Fruit fly (Drosophila melanogaster) whole organism, embryonic: ENCODE data around the gene CG31793.

Experiments
- Adf1 ChIP-seq: fragments of 200-800 bp; sonication (Bioruptor generic); IDR thresholded peaks from 2 replicates; pipeline ENCODE4 v1.3.6; 2022; ENCODE audit warnings: missing biosample characterization, missing genetic modification characterization
- B-H1 ChIP-seq: fragments of 200-800 bp; sonication (Bioruptor generic); IDR thresholded peaks from 3 replicates; pipeline ENCODE4 v1.3.6; 2022; ENCODE audit warnings: missing biosample characterization, missing genetic modification characterization
- BtbVII ChIP-seq: fragments of 200-800 bp; sonication (Bioruptor generic); optimal IDR thresholded peaks from 3 replicates; lab custom pipeline; 2017; ENCODE audit warnings: missing biosample characterization, mild to moderate bottlenecking, missing genetic modification characterization
- CG11247 ChIP-seq: fragments of 200-800 bp; sonication (Bioruptor generic); IDR thresholded peaks from 2 replicates; pipeline ENCODE4 v1.3.6; 2022; ENCODE audit warnings: missing biosample characterization, missing genetic modification characterization
- CG11695 ChIP-seq: fragments of 200-800 bp; sonication (Bioruptor generic); IDR thresholded peaks from 3 replicates; pipeline ENCODE4 v1.3.6; 2022; ENCODE audit warnings: missing biosample characterization, missing genetic modification characterization
- CG12236 ChIP-seq: fragments of 200-800 bp; sonication (Bioruptor generic); optimal IDR thresholded peaks from 2 replicates; lab custom pipeline; 2016; ENCODE audit warnings: missing biosample characterization, missing genetic modification characterization
- CG13296 ChIP-seq: fragments of 200-800 bp; sonication (Bioruptor generic); optimal IDR thresholded peaks from 3 replicates; lab custom pipeline; 2018; ENCODE audit warnings: missing biosample characterization, mild to moderate bottlenecking, missing genetic modification characterization
- CG13775 ChIP-seq: fragments of 200-800 bp; sonication (Bioruptor generic); optimal IDR thresholded peaks from 3 replicates; lab custom pipeline; 2017; ENCODE audit warnings: missing biosample characterization, mild to moderate bottlenecking, missing genetic modification characterization
- CG13894 ChIP-seq: fragments of 200-800 bp; sonication (Bioruptor generic); optimal IDR thresholded peaks from 3 replicates; lab custom pipeline; 2018; ENCODE audit warnings: missing biosample characterization, mild to moderate bottlenecking, missing genetic modification characterization, moderate library complexity
- CG15696 ChIP-seq: fragments of 200-800 bp; sonication (Bioruptor generic); optimal IDR thresholded peaks from 2 replicates; lab custom pipeline; 2019; ENCODE audit warnings: missing biosample characterization, mild to moderate bottlenecking, missing genetic modification characterization, moderate library complexity
- CG18262 ChIP-seq: fragments of 200-800 bp; optimal IDR thresholded peaks from 3 replicates; lab custom pipeline; 2019; ENCODE audit warnings: missing biosample characterization, mild to moderate bottlenecking, missing genetic modification characterization, moderate library complexity
- CG18476 ChIP-seq: fragments of 200-800 bp; sonication (Bioruptor generic); optimal IDR thresholded peaks from 2 replicates; lab custom pipeline; 2016; ENCODE audit warnings: missing biosample characterization, mild to moderate bottlenecking, missing genetic modification characterization
- CG3281 ChIP-seq: fragments of 200-800 bp; sonication (Bioruptor generic); optimal IDR thresholded peaks from 3 replicates; lab custom pipeline; 2017; ENCODE audit warnings: missing biosample characterization, mild to moderate bottlenecking, missing genetic modification characterization
- CG34376 ChIP-seq: fragments of 200-800 bp; sonication (Bioruptor generic); optimal IDR thresholded peaks from 2 replicates; lab custom pipeline; 2018; ENCODE audit warnings: missing biosample characterization, mild to moderate bottlenecking, missing genetic modification characterization
- CG4360 ChIP-seq: fragments of 200-800 bp; sonication (Bioruptor generic); IDR thresholded peaks from 2 replicates; pipeline ENCODE4 v1.3.6; 2022; ENCODE audit warnings: missing biosample characterization, missing genetic modification characterization
- CG6654 ChIP-seq: fragments of 200-800 bp; sonication (Bioruptor generic); optimal IDR thresholded peaks from 2 replicates; lab custom pipeline; 2017; ENCODE audit warnings: missing biosample characterization, mild to moderate bottlenecking, missing genetic modification characterization
- CG6689 ChIP-seq: fragments of 200-800 bp; sonication (Bioruptor generic); IDR thresholded peaks from 2 replicates; pipeline ENCODE4 v1.3.6; 2022; ENCODE audit warnings: missing biosample characterization, missing genetic modification characterization
- CG7987 ChIP-seq: fragments of 200-800 bp; sonication (Bioruptor generic); optimal IDR thresholded peaks from 2 replicates; lab custom pipeline; 2018; ENCODE audit warnings: missing biosample characterization, mild to moderate bottlenecking, missing genetic modification characterization, moderate library complexity
- CG8388 ChIP-seq: fragments of 200-800 bp; sonication (Bioruptor generic); optimal IDR thresholded peaks from 2 replicates; lab custom pipeline; 2019; ENCODE audit warnings: missing biosample characterization, mild to moderate bottlenecking, missing genetic modification characterization, moderate library complexity
- Doc3 ChIP-seq: fragments of 200-800 bp; sonication (Bioruptor generic); IDR thresholded peaks from 3 replicates; pipeline ENCODE4 v1.3.6; 2022; ENCODE audit warnings: missing biosample characterization, missing genetic modification characterization; ENCODE audit not compliant: partially characterized antibody
- Ets65A ChIP-seq: fragments of 200-800 bp; sonication (Bioruptor generic); peaks from one replicate; lab custom pipeline; 2016; ENCODE audit warnings: missing biosample characterization, missing genetic modification characterization
- Hmx ChIP-seq: fragments of 200-800 bp; sonication (Bioruptor generic); optimal IDR thresholded peaks from 2 replicates; lab custom pipeline; 2016; ENCODE audit warnings: missing biosample characterization, missing genetic modification characterization
- NfI ChIP-seq: fragments of 200-800 bp; sonication (Bioruptor generic); optimal IDR thresholded peaks from 3 replicates; lab custom pipeline; 2018; ENCODE audit warnings: missing biosample characterization, mild to moderate bottlenecking, missing genetic modification characterization, moderate library complexity
- Rfx ChIP-seq: fragments of 200-800 bp; sonication (Bioruptor generic); IDR thresholded peaks from 2 replicates; pipeline ENCODE4 v1.3.6; 2022; ENCODE audit warnings: missing biosample characterization, missing genetic modification characterization
- Vsx1 ChIP-seq: fragments of 200-800 bp; sonication (Bioruptor generic); optimal IDR thresholded peaks from 2 replicates; lab custom pipeline; 2017; ENCODE audit warnings: missing biosample characterization, mild to moderate bottlenecking, missing genetic modification characterization, missing genetic modification reagents
- abd-A ChIP-seq: fragments of 200-800 bp; sonication (Bioruptor generic); optimal IDR thresholded peaks from 3 replicates; lab custom pipeline; 2019; ENCODE audit warnings: missing biosample characterization, mild to moderate bottlenecking, missing genetic modification characterization, moderate library complexity
- aop ChIP-seq: fragments of 200-800 bp; sonication (Bioruptor generic); IDR thresholded peaks from 2 replicates; pipeline ENCODE4 v1.3.6; 2022; ENCODE audit warnings: missing biosample characterization, missing genetic modification characterization
- ci ChIP-seq: fragments of 200-800 bp; sonication (Bioruptor generic); IDR thresholded peaks from 3 replicates; pipeline ENCODE4 v1.3.6; 2022; ENCODE audit warnings: missing biosample characterization, missing genetic modification characterization
- croc ChIP-seq: fragments of 200-800 bp; sonication (Bioruptor generic); conservative IDR thresholded peaks from 3 replicates; pipeline ENCODE4 v1.3.6; 2022; ENCODE audit warnings: missing biosample characterization, missing genetic modification characterization
- crol ChIP-seq: fragments of 200-800 bp; sonication (Bioruptor generic); IDR thresholded peaks from 2 replicates; pipeline ENCODE4 v1.3.6; 2022; ENCODE audit warnings: missing biosample characterization, missing genetic modification characterization
- cwo ChIP-seq: fragments of 200-800 bp; sonication (Bioruptor generic); optimal IDR thresholded peaks from 3 replicates; lab custom pipeline; 2017; ENCODE audit warnings: missing biosample characterization, missing genetic modification characterization, mild to moderate bottlenecking, moderate library complexity, missing genetic modification reagents
- dpn ChIP-seq, 2 experiments: fragments of 200-800 bp; sonication (Bioruptor generic); optimal IDR thresholded peaks; 3 replicates each; lab custom pipeline; 2016; ENCODE audit warnings: missing biosample characterization in 2 of 2, missing genetic modification characterization in 2 of 2
- fu2 ChIP-seq: fragments of 200-800 bp; sonication (Bioruptor generic); optimal IDR thresholded peaks from 2 replicates; lab custom pipeline; 2016; ENCODE audit warnings: missing biosample characterization, missing genetic modification characterization
- gcm ChIP-seq: fragments of 200-800 bp; sonication (Bioruptor generic); optimal IDR thresholded peaks from 2 replicates; lab custom pipeline; 2019; ENCODE audit warnings: missing biosample characterization, mild to moderate bottlenecking, missing genetic modification characterization, moderate library complexity
- gcm2 ChIP-seq: fragments of 200-800 bp; sonication (Bioruptor generic); optimal IDR thresholded peaks from 2 replicates; lab custom pipeline; 2016; ENCODE audit warnings: missing biosample characterization, missing genetic modification characterization
- hb ChIP-seq: fragments of 200-800 bp; sonication (Bioruptor generic); IDR thresholded peaks from 3 replicates; pipeline ENCODE4 v1.3.6; 2022; ENCODE audit warnings: missing biosample characterization, missing genetic modification characterization; ENCODE audit not compliant: partially characterized antibody
- hkb ChIP-seq, 2 experiments: fragments of 200-800 bp in 1 of 2; fragments of >200 bp in 1 of 2; sonication (Bioruptor generic) in 1 of 2; IDR thresholded peaks in 1 of 2; optimal IDR thresholded peaks in 1 of 2; 2 replicates each; pipeline versions ENCODE4 v1.3.6 to Lab custom; 2017 to 2022; ENCODE audit warnings: missing biosample characterization in 1 of 2, missing genetic modification characterization in 1 of 2
- jumu ChIP-seq: fragments of 200-800 bp; sonication (Bioruptor generic); optimal IDR thresholded peaks from 3 replicates; lab custom pipeline; 2016; ENCODE audit warnings: missing biosample characterization, missing genetic modification characterization
- nerfin-1 ChIP-seq: fragments of 200-800 bp; sonication (Bioruptor generic); optimal IDR thresholded peaks from 3 replicates; lab custom pipeline; 2019; ENCODE audit warnings: missing biosample characterization, mild to moderate bottlenecking, missing genetic modification characterization, moderate library complexity
- odd ChIP-seq: fragments of 200-800 bp; sonication (Bioruptor generic); optimal IDR thresholded peaks from 2 replicates; lab custom pipeline; 2017; ENCODE audit warnings: missing biosample characterization, mild to moderate bottlenecking, missing genetic modification characterization
- schlank ChIP-seq: fragments of 200-800 bp; sonication (Bioruptor generic); optimal IDR thresholded peaks from 2 replicates; lab custom pipeline; 2018; ENCODE audit warnings: missing biosample characterization, mild to moderate bottlenecking, missing genetic modification characterization
- sd ChIP-seq: fragments of 200-800 bp; sonication (Bioruptor generic); optimal IDR thresholded peaks from 3 replicates; lab custom pipeline; 2018; ENCODE audit warnings: missing biosample characterization, mild to moderate bottlenecking, missing genetic modification characterization, moderate library complexity
- tgo ChIP-seq: fragments of 200-800 bp; sonication (Bioruptor generic); IDR thresholded peaks from 3 replicates; pipeline ENCODE4 v1.3.6; 2022; ENCODE audit warnings: missing biosample characterization, missing genetic modification characterization
- tll ChIP-seq, 2 experiments: fragments of 200-800 bp in 1 of 2; fragments of >200 bp in 1 of 2; sonication (Bioruptor generic) in 1 of 2; optimal IDR thresholded peaks; 2 replicates each; lab custom pipeline; 2017 to 2019; ENCODE audit warnings: missing biosample characterization in 2 of 2, missing genetic modification characterization in 2 of 2, mild to moderate bottlenecking in 1 of 2, moderate library complexity in 1 of 2
- twi ChIP-seq: fragments of 200-800 bp; optimal IDR thresholded peaks from 2 replicates; lab custom pipeline; 2019; ENCODE audit warnings: missing biosample characterization, mild to moderate bottlenecking, missing genetic modification characterization, moderate library complexity
- wor ChIP-seq: fragments of 200-800 bp; sonication (Bioruptor generic); IDR thresholded peaks from 2 replicates; pipeline ENCODE4 v1.3.6; 2022; ENCODE audit warnings: missing biosample characterization, missing genetic modification characterization
- zfh2 ChIP-seq: fragments of 200-800 bp; sonication (Bioruptor generic); optimal IDR thresholded peaks from 2 replicates; lab custom pipeline; 2016; ENCODE audit warnings: missing biosample characterization, missing genetic modification characterization

CG31793 gene

DNA sequence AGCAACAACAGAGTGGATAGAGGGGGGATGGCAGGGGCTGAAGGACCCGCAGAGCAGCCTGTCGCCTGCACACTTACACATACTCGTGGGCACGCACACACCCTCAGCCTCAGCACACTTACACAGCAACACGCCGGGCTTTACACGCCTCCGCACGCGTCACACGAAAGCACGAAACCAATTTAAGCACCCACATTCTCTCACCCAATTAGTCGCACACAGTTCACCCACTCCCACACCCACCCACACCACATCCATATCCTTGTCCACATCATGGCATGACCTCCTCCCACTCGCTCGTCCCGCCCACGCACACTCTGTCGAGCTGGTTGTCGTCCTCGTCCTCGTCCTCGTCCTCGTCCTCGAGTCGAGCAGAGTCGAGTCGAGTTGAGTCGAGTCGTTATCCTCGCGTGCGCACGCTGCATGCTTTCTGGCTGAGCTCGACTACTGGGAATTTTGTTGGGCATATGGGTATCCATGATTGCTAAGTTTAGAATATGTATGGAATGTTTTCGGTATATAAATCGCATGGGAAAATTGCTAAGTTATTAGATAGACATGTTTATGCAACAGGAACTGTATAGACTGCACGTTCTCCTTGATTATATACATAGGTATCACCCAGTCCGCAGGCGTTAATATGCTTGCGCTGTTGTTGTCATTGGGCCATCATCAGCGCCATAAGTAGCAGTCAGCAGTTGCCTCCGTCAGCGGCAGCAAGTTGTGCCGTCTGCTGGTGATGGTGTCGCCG lies 8.9 kb downstream of the CG31793 start (continued):
- peak; percentile 69 for TF ChIP-seq zfh2 (GFP tag; lab: Kevin White, UChicago)
- TF ChIP-seq crol (GFP tag; lab: Robert Waterston, UW): peak; percentile 26; the same call in 1 of the 2 replicates
- TF ChIP-seq schlank: peak; percentile 75
- TF ChIP-seq Ets65A (GFP tag; lab: Kevin White, UChicago): peak; percentile 94
- TF ChIP-seq CG11695: peak; percentile 75
- TF ChIP-seq CG11247: peak; percentile 81
- peak; percentile 81 for TF ChIP-seq dpn (GFP tag; optimal IDR thresholded peaks at IDR 0.05; lab: Kevin White, UChicago)
- TF ChIP-seq CG18476 (GFP tag; lab: Kevin White, UChicago): peak; percentile 73
- peak; percentile 16 for TF ChIP-seq Hmx
- TF ChIP-seq wor (GFP tag; lab: Robert Waterston, UW): peak; percentile 74
- peak; percentile 71 for TF ChIP-seq croc (GFP tag; lab: Robert Waterston, UW)
- TF ChIP-seq hb (GFP tag; lab: Robert Waterston, UW): no peak
- peak; percentile 75 for TF ChIP-seq CG18262 (tag; lab: Kevin White, UChicago)
- TF ChIP-seq, all 482 proteins: peak for 370

DNA sequence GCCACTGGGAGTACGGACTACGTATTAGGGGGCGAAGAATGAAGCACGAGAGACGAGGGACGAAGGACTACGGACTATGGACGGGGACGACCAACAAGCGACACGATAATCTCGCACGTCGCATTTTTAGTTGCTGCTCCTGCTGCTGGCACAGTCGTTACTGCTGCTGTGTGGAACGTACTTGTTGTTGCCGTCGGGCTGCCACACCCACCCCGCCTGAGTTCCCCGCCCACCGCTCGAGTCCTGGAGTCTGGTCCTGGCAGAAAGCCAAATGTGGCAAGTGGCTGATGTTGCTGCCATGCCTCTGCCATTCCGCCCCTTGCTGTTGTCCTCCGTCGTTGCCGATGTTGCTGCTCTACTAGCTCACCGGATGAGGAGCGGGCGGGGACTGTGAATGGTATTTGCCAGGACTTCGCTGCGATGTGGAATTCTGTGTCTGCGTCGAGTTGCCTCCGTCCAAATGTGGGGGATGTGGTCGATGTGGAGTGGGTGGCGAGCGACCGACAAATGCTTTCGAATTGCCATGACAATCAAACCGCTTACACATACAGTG lies 9.7 kb downstream of the CG31793 start:
- TF ChIP-seq CG13775 (GFP tag; lab: Kevin White, UChicago) (no peak), hkb (optimal IDR thresholded peaks at IDR 0.05; lab: Kevin White, UChicago) (no peak), hkb (GFP tag; IDR thresholded peaks at IDR 0.05; lab: Robert Waterston, UW) (no peak), CG3281 (GFP tag; lab: Kevin White, UChicago) (no peak), Rfx (GFP tag; lab: Robert Waterston, UW) (peak; percentile 23; the same call in 1 of the 2 replicates), CG15696 (tag; lab: Kevin White, UChicago) (no peak), ci (GFP tag; lab: Robert Waterston, UW) (no peak), crol (GFP tag; lab: Robert Waterston, UW) (peak; percentile 73), B-H1 (GFP tag; lab: Robert Waterston, UW) (no peak), CG4360 (GFP tag; lab: Robert Waterston, UW) (0 out of 2 replicates have a peak, but pooled peaks have one; percentile 17), gcm (GFP tag; lab: Kevin White, UChicago) (no peak), hb (GFP tag; lab: Robert Waterston, UW) (0 out of 3 replicates have a peak, but pooled peaks have one; percentile 22), twi (tag; lab: Kevin White, UChicago) (no peak), abd-A (tag; lab: Kevin White, UChicago) (peak; percentile 93), Adf1 (GFP tag; lab: Robert Waterston, UW) (peak; percentile 70), CG12236 (GFP tag; lab: Kevin White, UChicago) (no peak), Doc3 (GFP tag; lab: Robert Waterston, UW) (no peak), sd (tag; lab: Kevin White, UChicago) (peak; percentile 56), fu2 (GFP tag; lab: Kevin White, UChicago) (no peak), CG6654 (GFP tag; lab: Kevin White, UChicago) (no peak), nerfin-1 (peak; percentile 19), Vsx1 (GFP tag; lab: Kevin White, UChicago) (no peak), tgo (GFP tag; lab: Robert Waterston, UW) (no peak), tll (GFP tag; optimal IDR thresholded peaks at IDR 0.05; lab: Kevin White, UChicago) (no peak), cwo (GFP tag; lab: Kevin White, UChicago) (no peak), CG34376 (no peak), odd (GFP tag; lab: Kevin White, UChicago) (no peak), CG13296 (GFP tag; lab: Kevin White, UChicago) (no peak), CG7987 (GFP tag; lab: Kevin White, UChicago) (no peak), aop (GFP tag; lab: Robert Waterston, UW) (no peak), gcm2 (GFP tag; lab: Kevin White, UChicago) (no peak), BtbVII (no peak), jumu (GFP tag; lab: Kevin White, UChicago) (no peak), CG8388 (no peak), NfI (peak; percentile 20), CG13894 (tag; lab: Kevin White, UChicago) (peak; percentile 41), CG6689 (no peak)
